Worm (Caenorhabditis elegans): ENCODE results near the gene Y11D7A.3.

ce11 chrIV:9239151-9239550 is 6.3 kb downstream of the Y11D7A.3 start:
- TF ChIP-seq elt-3 (tag; optimal IDR thresholded peaks at IDR 0.05) = no peak
- no peak for TF ChIP-seq ceh-82 (tag; optimal IDR thresholded peaks at IDR 0.05)
- no peak for TF ChIP-seq fos-1 (tag; optimal IDR thresholded peaks at IDR 0.05)
- no peak for TF ChIP-seq ama-1 (optimal IDR thresholded peaks at IDR 0.05)
- TF ChIP-seq blmp-1 (tag; optimal IDR thresholded peaks at IDR 0.05; ENCODE audit: insufficient read depth) = no peak
- no peak for TF ChIP-seq nhr-11 (tag; optimal IDR thresholded peaks at IDR 0.05)
- TF ChIP-seq ztf-4 (tag; optimal IDR thresholded peaks at IDR 0.05) = no peak

Measured in whole organism, L2 larva.